Fruit fly (Drosophila melanogaster) whole organism, embryonic: ENCODE results near the gene CG9269.
A peak's percentile ranks its signal among the peaks of the same experiment; 100 is the strongest.

Source experiments
- Atf-2 ChIP-seq: fragments of 200-800 bp; sonication (Bioruptor generic); optimal IDR thresholded peaks from 2 replicates; lab custom pipeline; 2016; ENCODE audit warnings: missing biosample characterization, missing genetic modification characterization
- Atf6 ChIP-seq: fragments of 200-800 bp; sonication (Bioruptor generic); IDR thresholded peaks from 2 replicates; pipeline ENCODE4 v1.3.6; 2022; ENCODE audit warnings: missing biosample characterization, missing genetic modification characterization
- BtbVII ChIP-seq: fragments of 200-800 bp; sonication (Bioruptor generic); optimal IDR thresholded peaks from 3 replicates; lab custom pipeline; 2017; ENCODE audit warnings: missing biosample characterization, mild to moderate bottlenecking, missing genetic modification characterization
- CG10431 ChIP-seq: fragments of 200-800 bp; sonication (Bioruptor generic); optimal IDR thresholded peaks from 3 replicates; lab custom pipeline; 2018; ENCODE audit warnings: missing biosample characterization, mild to moderate bottlenecking, missing genetic modification characterization
- CG11723 ChIP-seq: fragments of 200-800 bp; sonication (Bioruptor generic); optimal IDR thresholded peaks from 2 replicates; lab custom pipeline; 2017; ENCODE audit warnings: missing biosample characterization, mild to moderate bottlenecking, missing genetic modification characterization
- CG12299 ChIP-seq: fragments of 200-800 bp; sonication (Bioruptor generic); optimal IDR thresholded peaks from 2 replicates; lab custom pipeline; 2018; ENCODE audit warnings: missing biosample characterization, mild to moderate bottlenecking, missing genetic modification characterization
- CG13296 ChIP-seq: fragments of 200-800 bp; sonication (Bioruptor generic); optimal IDR thresholded peaks from 3 replicates; lab custom pipeline; 2018; ENCODE audit warnings: missing biosample characterization, mild to moderate bottlenecking, missing genetic modification characterization
- CG14710 ChIP-seq: fragments of 200-800 bp; sonication (Bioruptor generic); optimal IDR thresholded peaks from 3 replicates; lab custom pipeline; 2019; ENCODE audit warnings: missing biosample characterization, mild to moderate bottlenecking, missing genetic modification characterization, moderate library complexity
- CG15514 ChIP-seq: fragments of 200-800 bp; sonication (Bioruptor generic); optimal IDR thresholded peaks from 3 replicates; lab custom pipeline; 2017; ENCODE audit warnings: missing biosample characterization, missing genetic modification characterization, mild to moderate bottlenecking, moderate library complexity, missing genetic modification reagents
- CG2129 ChIP-seq: fragments of 200-800 bp; sonication (Bioruptor generic); IDR thresholded peaks from 2 replicates; pipeline ENCODE4 v1.3.6; 2022; ENCODE audit warnings: missing biosample characterization, missing genetic modification characterization; ENCODE audit not compliant: partially characterized antibody
- CG34224 ChIP-seq: fragments of 200-800 bp; sonication (Bioruptor generic); IDR thresholded peaks from 3 replicates; pipeline ENCODE4 v1.3.6; 2022; ENCODE audit warnings: missing biosample characterization, missing genetic modification characterization; ENCODE audit not compliant: partially characterized antibody
- CG34422 ChIP-seq: fragments of 200-800 bp; sonication (Bioruptor generic); IDR thresholded peaks from 3 replicates; pipeline ENCODE4 v1.3.6; 2022; ENCODE audit warnings: missing biosample characterization, missing genetic modification characterization
- CG43689 ChIP-seq: fragments of 200-800 bp; sonication (Bioruptor generic); IDR thresholded peaks from 2 replicates; pipeline ENCODE4 v1.3.6; 2022; ENCODE audit warnings: missing biosample characterization, missing genetic modification characterization
- CG4730 ChIP-seq: fragments of 200-800 bp; sonication (Bioruptor generic); IDR thresholded peaks from 2 replicates; pipeline ENCODE4 v1.3.6; 2022; ENCODE audit warnings: missing biosample characterization, missing genetic modification characterization
- CG6813 ChIP-seq: fragments of 200-800 bp; sonication (Bioruptor generic); optimal IDR thresholded peaks from 2 replicates; lab custom pipeline; 2017; ENCODE audit warnings: missing biosample characterization, missing genetic modification characterization, mild to moderate bottlenecking, moderate library complexity, missing genetic modification reagents
- CG7372 ChIP-seq: fragments of 200-800 bp; sonication (Bioruptor generic); IDR thresholded peaks from 2 replicates; pipeline ENCODE4 v1.3.6; 2022; ENCODE audit warnings: missing biosample characterization, missing genetic modification characterization
- CG7839 ChIP-seq: fragments of 200-800 bp; sonication (Bioruptor generic); optimal IDR thresholded peaks from 3 replicates; lab custom pipeline; 2018; ENCODE audit warnings: missing biosample characterization, mild to moderate bottlenecking, missing genetic modification characterization, moderate library complexity
- CG8388 ChIP-seq: fragments of 200-800 bp; sonication (Bioruptor generic); optimal IDR thresholded peaks from 2 replicates; lab custom pipeline; 2019; ENCODE audit warnings: missing biosample characterization, mild to moderate bottlenecking, missing genetic modification characterization, moderate library complexity
- CTCF ChIP-seq: fragments of 200-800 bp; sonication (Bioruptor generic); optimal IDR thresholded peaks from 2 replicates; lab custom pipeline; 2017; ENCODE audit warnings: missing biosample characterization, mild to moderate bottlenecking, missing genetic modification characterization, moderate library complexity
- Dek ChIP-seq: fragments of 200-800 bp; sonication (Bioruptor generic); optimal IDR thresholded peaks from 3 replicates; lab custom pipeline; 2019; ENCODE audit warnings: missing biosample characterization, mild to moderate bottlenecking, missing genetic modification characterization, moderate library complexity
- Dfd ChIP-seq, 2 experiments: fragments of >200 bp; optimal IDR thresholded peaks; 2 replicates each; lab custom pipeline; 2017; ENCODE audit warnings: missing biosample characterization in 2 of 2, missing genetic modification characterization in 2 of 2
- E2f1 ChIP-seq: fragments of 200-800 bp; sonication (Bioruptor generic); IDR thresholded peaks from 2 replicates; pipeline ENCODE4 v1.3.6; 2022; ENCODE audit warnings: missing biosample characterization, missing genetic modification characterization
- Ets97D ChIP-seq: fragments of 200-800 bp; sonication (Bioruptor generic); optimal IDR thresholded peaks from 3 replicates; lab custom pipeline; 2016; ENCODE audit warnings: missing biosample characterization, missing genetic modification characterization
- HLH54F ChIP-seq: fragments of 200-800 bp; sonication (Bioruptor generic); optimal IDR thresholded peaks from 3 replicates; lab custom pipeline; 2016; ENCODE audit warnings: missing biosample characterization, missing genetic modification characterization
- Hey ChIP-seq: fragments of 200-800 bp; sonication (Bioruptor generic); optimal IDR thresholded peaks from 3 replicates; lab custom pipeline; 2018; ENCODE audit warnings: missing biosample characterization, mild to moderate bottlenecking, missing genetic modification characterization
- Hmr ChIP-seq: fragments of 200-800 bp; sonication (Bioruptor generic); optimal IDR thresholded peaks from 3 replicates; lab custom pipeline; 2017; ENCODE audit warnings: mild to moderate bottlenecking, missing biosample characterization, missing genetic modification reagents, missing genetic modification characterization
- Hr3 ChIP-seq: fragments of 200-800 bp; sonication (Bioruptor generic); optimal IDR thresholded peaks from 3 replicates; lab custom pipeline; 2016; ENCODE audit warnings: missing biosample characterization, missing genetic modification characterization
- Jarid2 ChIP-seq: fragments of 200-800 bp; sonication (Bioruptor generic); optimal IDR thresholded peaks from 3 replicates; lab custom pipeline; 2017; ENCODE audit warnings: mild to moderate bottlenecking, missing biosample characterization, missing genetic modification reagents, missing genetic modification characterization
- Lhr ChIP-seq: fragments of 200-800 bp; sonication (Bioruptor generic); optimal IDR thresholded peaks from 3 replicates; lab custom pipeline; 2017; ENCODE audit warnings: mild to moderate bottlenecking, missing biosample characterization, missing genetic modification reagents, missing genetic modification characterization
- NFAT ChIP-seq: fragments of 200-800 bp; sonication (Bioruptor generic); IDR thresholded peaks from 2 replicates; pipeline ENCODE4 v1.3.6; 2022; ENCODE audit warnings: missing biosample characterization, missing genetic modification characterization
- Opbp ChIP-seq: fragments of 200-800 bp; sonication (Bioruptor generic); IDR thresholded peaks from 3 replicates; pipeline ENCODE4 v1.3.6; 2022; ENCODE audit warnings: missing biosample characterization, missing genetic modification characterization; ENCODE audit not compliant: partially characterized antibody
- Scr ChIP-seq: fragments of 200-800 bp; sonication (Bioruptor generic); IDR thresholded peaks from 2 replicates; pipeline ENCODE4 v1.3.6; 2022; ENCODE audit warnings: missing biosample characterization, missing genetic modification characterization; ENCODE audit not compliant: partially characterized antibody
- Sry-δ ChIP-seq: fragments of 200-800 bp; sonication (Bioruptor generic); optimal IDR thresholded peaks from 2 replicates; lab custom pipeline; 2016; ENCODE audit warnings: missing biosample characterization, missing genetic modification characterization
- bab2 ChIP-seq: fragments of 200-800 bp; sonication (Bioruptor generic); optimal IDR thresholded peaks from 2 replicates; lab custom pipeline; 2016; ENCODE audit warnings: missing biosample characterization, missing genetic modification characterization
- bigmax ChIP-seq: fragments of 200-800 bp; sonication (Bioruptor generic); optimal IDR thresholded peaks from 2 replicates; lab custom pipeline; 2018; ENCODE audit warnings: missing biosample characterization, mild to moderate bottlenecking, missing genetic modification characterization
- br ChIP-seq: fragments of >200 bp; optimal IDR thresholded peaks from 2 replicates; lab custom pipeline; 2017
- cad ChIP-seq: fragments of >200 bp; optimal IDR thresholded peaks from 2 replicates; lab custom pipeline; 2017; ENCODE audit warnings: missing biosample characterization, missing genetic modification characterization
- caup ChIP-seq: fragments of 200-800 bp; sonication (Bioruptor generic); optimal IDR thresholded peaks from 3 replicates; lab custom pipeline; 2017; ENCODE audit warnings: missing biosample characterization, mild to moderate bottlenecking, missing genetic modification characterization, moderate library complexity; ENCODE audit not compliant: severe bottlenecking
- exex ChIP-seq: fragments of 200-800 bp; sonication (Bioruptor generic); optimal IDR thresholded peaks from 4 replicates; lab custom pipeline; 2018; ENCODE audit warnings: missing biosample characterization, mild to moderate bottlenecking, missing genetic modification characterization, moderate library complexity
- gro ChIP-seq: fragments of 200-800 bp; sonication (Bioruptor generic); optimal IDR thresholded peaks from 2 replicates; lab custom pipeline; 2016; ENCODE audit warnings: missing biosample characterization, missing genetic modification characterization
- prd ChIP-seq, 3 experiments: fragments of >200 bp in 2 of 3; fragments of 200-800 bp in 1 of 3; sonication (Bioruptor generic) in 1 of 3; optimal IDR thresholded peaks in 2 of 3; IDR thresholded peaks in 1 of 3; 2 replicates in 2 of 3; 3 replicates in 1 of 3; pipeline versions ENCODE4 v1.3.6 to Lab custom; 2017 to 2022; ENCODE audit warnings: missing biosample characterization in 1 of 3, missing genetic modification characterization in 1 of 3
- row ChIP-seq: fragments of 200-800 bp; sonication (Bioruptor generic); IDR thresholded peaks from 3 replicates; pipeline ENCODE4 v1.3.6; 2022; ENCODE audit warnings: missing biosample characterization, missing genetic modification characterization
- salm ChIP-seq: fragments of 200-800 bp; sonication (Bioruptor generic); optimal IDR thresholded peaks from 2 replicates; lab custom pipeline; 2018; ENCODE audit warnings: missing biosample characterization, mild to moderate bottlenecking, missing genetic modification characterization
- schlank ChIP-seq: fragments of 200-800 bp; sonication (Bioruptor generic); optimal IDR thresholded peaks from 2 replicates; lab custom pipeline; 2018; ENCODE audit warnings: missing biosample characterization, mild to moderate bottlenecking, missing genetic modification characterization
- slp2 ChIP-seq: fragments of 200-800 bp; sonication (Bioruptor generic); optimal IDR thresholded peaks from 2 replicates; lab custom pipeline; 2016; ENCODE audit warnings: missing biosample characterization, missing genetic modification characterization
- sqz ChIP-seq: fragments of 200-800 bp; sonication (Bioruptor generic); optimal IDR thresholded peaks from 3 replicates; lab custom pipeline; 2018; ENCODE audit warnings: missing biosample characterization, mild to moderate bottlenecking, missing genetic modification characterization
- stc ChIP-seq: fragments of 200-800 bp; sonication (Bioruptor generic); IDR thresholded peaks from 2 replicates; pipeline ENCODE4 v1.3.6; 2022; ENCODE audit warnings: missing biosample characterization, missing genetic modification characterization
- trem ChIP-seq: fragments of 200-800 bp; optimal IDR thresholded peaks from 3 replicates; lab custom pipeline; 2019; ENCODE audit warnings: missing biosample characterization, mild to moderate bottlenecking, missing genetic modification characterization, moderate library complexity
- wdn ChIP-seq: fragments of 200-800 bp; sonication (Bioruptor generic); IDR thresholded peaks from 2 replicates; pipeline ENCODE4 v1.3.6; 2022; ENCODE audit warnings: missing biosample characterization, missing genetic modification characterization
- wek ChIP-seq: fragments of 200-800 bp; sonication (Bioruptor generic); optimal IDR thresholded peaks from 3 replicates; lab custom pipeline; 2018; ENCODE audit warnings: missing biosample characterization, mild to moderate bottlenecking, missing genetic modification characterization, moderate library complexity

CG9269 gene

DNA sequence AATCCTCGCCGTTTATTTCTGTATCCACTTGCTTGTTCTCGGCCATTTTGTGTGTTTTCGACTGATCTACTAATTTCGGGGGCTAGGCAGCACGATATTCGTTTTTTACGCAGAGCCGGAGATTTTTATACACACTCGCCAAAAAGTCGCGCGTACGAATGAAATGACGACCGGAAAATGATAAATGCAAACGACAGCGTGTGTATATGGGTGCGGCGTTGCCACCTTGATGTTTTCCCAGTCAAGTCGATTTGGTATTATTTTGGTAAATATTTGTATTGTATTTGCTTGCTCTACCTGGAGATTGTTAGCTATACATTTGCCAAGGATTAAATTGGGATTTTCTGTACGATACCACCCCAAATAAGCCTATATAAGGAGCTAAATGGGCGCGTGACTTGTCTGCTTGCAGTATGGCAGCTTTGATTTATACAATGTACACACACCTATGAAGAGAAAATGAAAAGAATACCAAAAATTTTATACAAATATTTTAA lies 30.2 kb downstream of the CG9269 start, which contains the start of gene sqd (continued):
- TF ChIP-seq schlank (tag; lab: Kevin White, UChicago), result peak; percentile 50
- TF ChIP-seq E2f1 (GFP tag; lab: Robert Waterston, UW), result peak; percentile 44; the same call in 1 of the 2 replicates
- TF ChIP-seq HLH54F (GFP tag; lab: Kevin White, UChicago), result peak; percentile 32
- TF ChIP-seq CG12299 (tag; lab: Kevin White, UChicago), result no peak
- TF ChIP-seq Hmr (GFP tag; lab: Kevin White, UChicago), result peak; percentile 56
- TF ChIP-seq Dek (tag; lab: Kevin White, UChicago), result no peak
- TF ChIP-seq CG34422 (GFP tag; lab: Robert Waterston, UW), result peak; percentile 62; the same call in 2 of the 3 replicates
- peak; percentile 47 for TF ChIP-seq Sry-δ
- peak; percentile 70 for TF ChIP-seq wek (GFP tag; lab: Kevin White, UChicago)
- TF ChIP-seq CTCF (GFP tag; lab: Kevin White, UChicago), result peak; percentile 4
- no peak for TF ChIP-seq Lhr
- TF ChIP-seq exex (tag; lab: Kevin White, UChicago), result peak; percentile 21
- TF ChIP-seq BtbVII (GFP tag; lab: Kevin White, UChicago), result peak; percentile 59
- TF ChIP-seq row, result peak; percentile 75
- no peak for TF ChIP-seq wdn (GFP tag; lab: Robert Waterston, UW)
- no peak for TF ChIP-seq CG4730 (GFP tag; lab: Robert Waterston, UW)
- TF ChIP-seq Opbp (GFP tag; lab: Robert Waterston, UW), result no peak
- TF ChIP-seq CG10431, result no peak
- no peak for TF ChIP-seq Hr3
- peak; percentile 11 for TF ChIP-seq CG7839
- TF ChIP-seq prd (optimal IDR thresholded peaks at IDR 0.05; lab: Kevin White, UChicago), result no peak
- peak; percentile 49; the same call in 2 of the 3 replicates for TF ChIP-seq prd (GFP tag; IDR thresholded peaks at IDR 0.05; lab: Robert Waterston, UW)
- peak; percentile 47 for TF ChIP-seq CG13296 (GFP tag; lab: Kevin White, UChicago)
- TF ChIP-seq Atf-2 (GFP tag; lab: Kevin White, UChicago), result no peak
- TF ChIP-seq br, result no peak
- no peak for TF ChIP-seq CG2129 (GFP tag; lab: Robert Waterston, UW)
- TF ChIP-seq Scr, result peak; percentile 30; the same call in 1 of the 2 replicates
- no peak for TF ChIP-seq Jarid2 (GFP tag; lab: Kevin White, UChicago)
- TF ChIP-seq gro (GFP tag; lab: Kevin White, UChicago), result peak; percentile 49
- TF ChIP-seq sqz (GFP tag; lab: Kevin White, UChicago), result no peak
- peak; percentile 61 for TF ChIP-seq caup (GFP tag; lab: Kevin White, UChicago)
- no peak for TF ChIP-seq CG34224 (GFP tag; lab: Robert Waterston, UW)
- peak; percentile 51; the same call in 1 of the 2 replicates for TF ChIP-seq CG7372 (GFP tag; lab: Robert Waterston, UW)
- TF ChIP-seq stc, result peak; percentile 41; the same call in 1 of the 2 replicates
- no peak for TF ChIP-seq slp2
- peak; percentile 64 for TF ChIP-seq CG15514 (GFP tag; lab: Kevin White, UChicago)
- peak; percentile 12 for TF ChIP-seq salm (tag; lab: Kevin White, UChicago)
- TF ChIP-seq Hey (tag; lab: Kevin White, UChicago), result peak; percentile 46
- peak; percentile 43 for TF ChIP-seq CG8388 (GFP tag; lab: Kevin White, UChicago)
- TF ChIP-seq Dfd (GFP tag; optimal IDR thresholded peaks at IDR 0.05; lab: Kevin White, UChicago), result no peak
- TF ChIP-seq CG43689 (GFP tag; lab: Robert Waterston, UW), result no peak
- TF ChIP-seq CG11723 (GFP tag; lab: Kevin White, UChicago), result peak; percentile 15
- TF ChIP-seq CG14710 (tag; lab: Kevin White, UChicago), result peak; percentile 99
- no peak for TF ChIP-seq NFAT
- TF ChIP-seq bigmax (GFP tag; lab: Kevin White, UChicago), result peak; percentile 12
- TF ChIP-seq trem (tag; lab: Kevin White, UChicago), result peak; percentile 63
- peak; percentile 93 for TF ChIP-seq Ets97D (GFP tag; lab: Kevin White, UChicago)
- peak; percentile 58 for TF ChIP-seq CG6813 (GFP tag; lab: Kevin White, UChicago)
- TF ChIP-seq Atf6 (GFP tag; lab: Robert Waterston, UW), result peak; percentile 38; the same call in 1 of the 2 replicates
- TF ChIP-seq cad (GFP tag; lab: Kevin White, UChicago), result no peak
- peak; percentile 3 for TF ChIP-seq bab2
